Fruit fly (Drosophila melanogaster) whole organism, prepupa: ENCODE measurements around the gene tmod.

Experiments
- CG10631 ChIP-seq: fragments of 200-800 bp; sonication (Bioruptor generic); optimal IDR thresholded peaks from 2 replicates; lab custom pipeline; 2016; ENCODE audit warnings: missing biosample characterization, missing genetic modification characterization
- Gug ChIP-seq: fragments of 200-800 bp; sonication (Bioruptor generic); IDR thresholded peaks from 2 replicates; pipeline ENCODE4 v1.3.6; 2022; ENCODE audit warnings: missing biosample characterization, missing genetic modification characterization
- Sox102F ChIP-seq: fragments of 200-800 bp; sonication (Bioruptor generic); optimal IDR thresholded peaks from 2 replicates; lab custom pipeline; 2016; ENCODE audit warnings: missing biosample characterization, mild to moderate bottlenecking, missing genetic modification characterization
- esn ChIP-seq: fragments of 200-800 bp; sonication (Bioruptor generic); optimal IDR thresholded peaks from 2 replicates; lab custom pipeline; 2016; ENCODE audit warnings: missing biosample characterization, mild to moderate bottlenecking, missing genetic modification characterization, moderate library complexity
- fd59A ChIP-seq: fragments of 200-800 bp; sonication (Bioruptor generic); optimal IDR thresholded peaks from 2 replicates; lab custom pipeline; 2017; ENCODE audit warnings: missing biosample characterization, mild to moderate bottlenecking, missing genetic modification characterization, missing genetic modification reagents
- fkh ChIP-seq: fragments of 200-800 bp; sonication (Bioruptor generic); optimal IDR thresholded peaks from 3 replicates; lab custom pipeline; 2017; ENCODE audit warnings: missing biosample characterization, mild to moderate bottlenecking, missing genetic modification characterization, moderate library complexity
- ss ChIP-seq, 2 experiments: fragments of 200-800 bp; sonication (Bioruptor generic); optimal IDR thresholded peaks; 2 replicates in 1 of 2; 3 replicates in 1 of 2; lab custom pipeline; 2017 to 2018; ENCODE audit warnings: mild to moderate bottlenecking in 2 of 2, missing biosample characterization in 2 of 2, missing genetic modification characterization in 2 of 2, moderate library complexity in 1 of 2

DNA sequence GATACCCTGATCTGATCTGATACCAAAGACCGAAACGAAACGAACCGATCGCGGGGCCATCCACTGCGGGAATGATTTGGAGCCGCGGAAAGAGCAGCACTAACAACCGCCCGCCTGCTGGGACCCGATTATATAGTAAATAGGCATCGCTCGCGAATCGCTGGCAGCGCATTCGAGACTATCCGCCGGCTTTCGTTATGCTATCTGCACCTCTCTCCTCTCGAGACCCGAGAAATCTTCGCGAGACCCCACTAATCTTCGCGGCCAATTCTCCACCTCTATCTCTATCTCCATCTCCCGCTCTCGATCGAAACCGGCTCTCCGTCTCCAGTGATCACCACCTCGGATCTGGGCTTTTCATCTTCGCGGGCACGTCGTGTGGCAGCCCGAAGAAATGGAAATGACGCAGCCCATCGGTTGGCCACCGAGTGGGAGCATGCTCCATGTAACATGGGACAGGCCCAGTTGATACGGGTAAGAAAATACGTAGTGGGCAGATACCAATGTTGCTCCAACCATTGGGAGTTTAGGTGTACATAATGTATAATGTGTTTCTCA is 54.9 kb downstream of the tmod start, which contains the start of gene CG9717:
- TF ChIP-seq ss (GFP tag; optimal IDR thresholded peaks at IDR 0.05; lab: Kevin White, UChicago) (no peak), Sox102F (GFP tag; lab: Kevin White, UChicago) (no peak), CG10631 (GFP tag; lab: Kevin White, UChicago) (no peak), esn (GFP tag; lab: Kevin White, UChicago) (no peak), fkh (GFP tag; lab: Kevin White, UChicago) (no peak), fd59A (no peak), Gug (GFP tag; lab: Robert Waterston, UW) (no peak)
